Fruit fly (Drosophila melanogaster) whole organism, wandering third instar larva: Measurements from ENCODE around the gene Mgat2.

Source experiments
- Abd-B ChIP-seq: fragments of >200 bp; optimal IDR thresholded peaks from 2 replicates; lab custom pipeline; 2017; ENCODE audit warnings: missing biosample characterization, missing genetic modification characterization
- CG32264 ChIP-seq: fragments of 200-800 bp; sonication (Bioruptor generic); optimal IDR thresholded peaks from 2 replicates; lab custom pipeline; 2016; ENCODE audit warnings: missing biosample characterization, missing genetic modification characterization
- CG9705 ChIP-seq: fragments of 200-800 bp; sonication (Bioruptor generic); optimal IDR thresholded peaks from 2 replicates; lab custom pipeline; 2018; ENCODE audit warnings: missing biosample characterization, mild to moderate bottlenecking, missing genetic modification characterization
- CrebA ChIP-seq: fragments of 200-800 bp; sonication (Bioruptor generic); optimal IDR thresholded peaks from 2 replicates; lab custom pipeline; 2016; ENCODE audit warnings: missing biosample characterization, mild to moderate bottlenecking, missing genetic modification characterization, borderline replicate concordance
- Dfd ChIP-seq: fragments of >200 bp; optimal IDR thresholded peaks from 2 replicates; lab custom pipeline; 2017; ENCODE audit warnings: missing biosample characterization, missing genetic modification characterization
- Dif ChIP-seq: fragments of 200-275, 200-300 bp; sonication (Bioruptor generic); optimal IDR thresholded peaks from 2 replicates; lab custom pipeline; 2018; ENCODE audit warnings: missing biosample characterization, missing genetic modification characterization; ENCODE audit not compliant: partially characterized antibody
- GATAd ChIP-seq: sonication (Bioruptor generic); optimal IDR thresholded peaks from 2 replicates; lab custom pipeline; 2016; ENCODE audit warnings: missing biosample characterization, missing genetic modification characterization
- HLH106 ChIP-seq: fragments of 200-800 bp; optimal IDR thresholded peaks from 3 replicates; lab custom pipeline; 2019; ENCODE audit warnings: missing biosample characterization, mild to moderate bottlenecking, missing genetic modification characterization, moderate library complexity
- Hnf4 ChIP-seq: fragments of 200-800 bp; sonication (Bioruptor generic); optimal IDR thresholded peaks from 2 replicates; lab custom pipeline; 2016; ENCODE audit warnings: missing biosample characterization, mild to moderate bottlenecking, missing genetic modification characterization
- Hr78 ChIP-seq: fragments of >200 bp; optimal IDR thresholded peaks from 2 replicates; lab custom pipeline; 2017; ENCODE audit warnings: missing biosample characterization, missing genetic modification characterization
- Hr83 ChIP-seq: fragments of 200-300 bp; sonication (Bioruptor generic); optimal IDR thresholded peaks from 2 replicates; lab custom pipeline; 2016; ENCODE audit warnings: missing biosample characterization, mild to moderate bottlenecking, missing genetic modification characterization, moderate library complexity; ENCODE audit not compliant: poor library complexity, severe bottlenecking
- Jra ChIP-seq: sonication (Bioruptor generic); optimal IDR thresholded peaks from 2 replicates; lab custom pipeline; 2016; ENCODE audit warnings: missing biosample characterization, missing genetic modification characterization
- Mio ChIP-seq: sonication (Bioruptor generic); optimal IDR thresholded peaks from 2 replicates; lab custom pipeline; 2016; ENCODE audit warnings: missing biosample characterization, missing genetic modification characterization
- Myc ChIP-seq: fragments of >200 bp; optimal IDR thresholded peaks from 2 replicates; lab custom pipeline; 2017
- N ChIP-seq: fragments of >200 bp; optimal IDR thresholded peaks from 2 replicates; lab custom pipeline; 2018; ENCODE audit warnings: missing biosample characterization, missing external identifiers, missing genetic modification characterization
- OdsH ChIP-seq: fragments of 200-800 bp; sonication (Bioruptor generic); optimal IDR thresholded peaks from 2 replicates; lab custom pipeline; 2016; ENCODE audit warnings: missing biosample characterization, mild to moderate bottlenecking, missing genetic modification characterization
- Rel ChIP-seq, 2 experiments: fragments of 200-800 bp; sonication (Bioruptor generic) in 1 of 2; optimal IDR thresholded peaks; 2 replicates in 1 of 2; 3 replicates in 1 of 2; lab custom pipeline; 2016 to 2019; ENCODE audit warnings: mild to moderate bottlenecking in 2 of 2, missing biosample characterization in 2 of 2, missing genetic modification characterization in 2 of 2, moderate library complexity in 1 of 2
- Sp1 ChIP-seq: fragments of 200-800 bp; sonication (Bioruptor generic); optimal IDR thresholded peaks from 3 replicates; lab custom pipeline; 2019; ENCODE audit warnings: missing biosample characterization, mild to moderate bottlenecking, missing genetic modification characterization, moderate library complexity
- Vsx2 ChIP-seq: fragments of 200-300, 225-300 bp; sonication (Bioruptor generic); optimal IDR thresholded peaks from 2 replicates; lab custom pipeline; 2018; ENCODE audit warnings: missing biosample characterization, missing genetic modification characterization; ENCODE audit not compliant: partially characterized antibody
- br ChIP-seq: fragments of 200-800 bp; sonication (Bioruptor generic); optimal IDR thresholded peaks from 2 replicates; lab custom pipeline; 2016; ENCODE audit warnings: missing biosample characterization, missing genetic modification characterization
- brk ChIP-seq: fragments of 200-800 bp; sonication (Bioruptor generic); optimal IDR thresholded peaks from 2 replicates; lab custom pipeline; 2016; ENCODE audit warnings: missing biosample characterization, mild to moderate bottlenecking, missing genetic modification characterization
- dl ChIP-seq, 2 experiments: fragments of 175-275, 200-275 bp in 1 of 2; fragments of 200-275 bp in 1 of 2; sonication (Bioruptor generic); optimal IDR thresholded peaks; lab custom pipeline; 2018; ENCODE audit warnings: mild to moderate bottlenecking in 2 of 2, missing biosample characterization in 2 of 2, missing genetic modification characterization in 2 of 2, moderate library complexity in 2 of 2; ENCODE audit not compliant: partially characterized antibody in 2 of 2, insufficient read depth in 1 of 2
- dmrt93B ChIP-seq: fragments of 200-800 bp; sonication (Bioruptor generic); optimal IDR thresholded peaks from 2 replicates; lab custom pipeline; 2018; ENCODE audit warnings: missing biosample characterization, mild to moderate bottlenecking, missing genetic modification characterization
- dsf ChIP-seq: sonication (Bioruptor generic); optimal IDR thresholded peaks from 2 replicates; lab custom pipeline; 2016; ENCODE audit warnings: missing biosample characterization, missing genetic modification characterization, borderline replicate concordance
- ey ChIP-seq: fragments of 200-800 bp; sonication (Bioruptor generic); optimal IDR thresholded peaks from 2 replicates; lab custom pipeline; 2016; ENCODE audit warnings: missing biosample characterization, missing genetic modification characterization
- foxo ChIP-seq, 2 experiments: fragments of 200-800 bp; sonication (Bioruptor generic); optimal IDR thresholded peaks; 2 replicates in 1 of 2; 3 replicates in 1 of 2; lab custom pipeline; 2016 to 2017; ENCODE audit warnings: missing biosample characterization in 2 of 2, missing genetic modification characterization in 2 of 2
- fru ChIP-seq: fragments of 200-800 bp; sonication (Bioruptor generic); optimal IDR thresholded peaks from 3 replicates; lab custom pipeline; 2016; ENCODE audit warnings: missing biosample characterization, mild to moderate bottlenecking, missing genetic modification characterization
- h ChIP-seq: fragments of 200-800 bp; sonication (Bioruptor generic); optimal IDR thresholded peaks from 3 replicates; lab custom pipeline; 2016; ENCODE audit warnings: missing biosample characterization, mild to moderate bottlenecking, missing genetic modification characterization
- jim ChIP-seq: fragments of 175-275, 200-325 bp; sonication (Bioruptor generic); optimal IDR thresholded peaks from 2 replicates; lab custom pipeline; 2016; ENCODE audit warnings: missing biosample characterization, mild to moderate bottlenecking, missing genetic modification characterization
- lola ChIP-seq: fragments of >200 bp; optimal IDR thresholded peaks from 2 replicates; lab custom pipeline; 2017; ENCODE audit warnings: missing biosample characterization, missing genetic modification characterization
- pan ChIP-seq: fragments of >200 bp; optimal IDR thresholded peaks from 2 replicates; lab custom pipeline; 2017
- psq ChIP-seq: fragments of 200-800 bp; sonication (Bioruptor generic); optimal IDR thresholded peaks from 3 replicates; lab custom pipeline; 2017; ENCODE audit warnings: missing biosample characterization, mild to moderate bottlenecking, missing genetic modification characterization, moderate library complexity
- rgr ChIP-seq: fragments of 200-800 bp; sonication (Bioruptor generic); optimal IDR thresholded peaks from 3 replicates; lab custom pipeline; 2016; ENCODE audit warnings: missing biosample characterization, mild to moderate bottlenecking, missing genetic modification characterization
- sage ChIP-seq: fragments of 200-800 bp; sonication (Bioruptor generic); optimal IDR thresholded peaks from 2 replicates; lab custom pipeline; 2016; ENCODE audit warnings: missing biosample characterization, mild to moderate bottlenecking, missing genetic modification characterization
- sv ChIP-seq: fragments of 200-800 bp; sonication (Bioruptor generic); optimal IDR thresholded peaks from 3 replicates; lab custom pipeline; 2016; ENCODE audit warnings: missing biosample characterization, missing genetic modification characterization
- tai ChIP-seq: sonication (Bioruptor generic); optimal IDR thresholded peaks from 2 replicates; lab custom pipeline; 2016; ENCODE audit warnings: missing biosample characterization, missing genetic modification characterization
- usp ChIP-seq: fragments of >200 bp; optimal IDR thresholded peaks from 2 replicates; lab custom pipeline; 2017; ENCODE audit warnings: missing biosample characterization, missing genetic modification characterization
- woc ChIP-seq: sonication (Bioruptor generic); optimal IDR thresholded peaks from 2 replicates; lab custom pipeline; 2016; ENCODE audit warnings: missing biosample characterization, mild to moderate bottlenecking, missing genetic modification characterization

The Mgat2 gene

dm6 chr3R:30023445-30023844, 1.4 kb upstream of the Mgat2 start:
- TF ChIP-seq pan = no peak
- no peak for TF ChIP-seq sv
- no peak for TF ChIP-seq Rel (GFP tag; optimal IDR thresholded peaks at IDR 0.05; lab: Kevin White, UChicago)
- TF ChIP-seq Rel (tag; optimal IDR thresholded peaks at IDR 0.05; lab: Kevin White, UChicago) = no peak
- no peak for TF ChIP-seq Hr78 (GFP tag; lab: Kevin White, UChicago)
- TF ChIP-seq CrebA (GFP tag; lab: Kevin White, UChicago) = no peak
- no peak for TF ChIP-seq dmrt93B
- no peak for TF ChIP-seq sage
- TF ChIP-seq Hr83 = no peak
- no peak for TF ChIP-seq OdsH
- no peak for TF ChIP-seq Abd-B
- no peak for TF ChIP-seq usp
- no peak for TF ChIP-seq HLH106
- no peak for TF ChIP-seq Hnf4 (GFP tag; lab: Kevin White, UChicago)
- no peak for TF ChIP-seq CG32264 (GFP tag; lab: Kevin White, UChicago)
- TF ChIP-seq Vsx2 (GFP tag; lab: Kevin White, UChicago) = no peak
- TF ChIP-seq Jra (GFP tag; lab: Kevin White, UChicago) = no peak
- TF ChIP-seq Myc (lab: Kevin White, UChicago) = no peak
- TF ChIP-seq jim = no peak
- no peak for TF ChIP-seq foxo (GFP tag; optimal IDR thresholded peaks at IDR 0.05; lab: Kevin White, UChicago)
- no peak for TF ChIP-seq br (GFP tag; lab: Kevin White, UChicago)

DNA sequence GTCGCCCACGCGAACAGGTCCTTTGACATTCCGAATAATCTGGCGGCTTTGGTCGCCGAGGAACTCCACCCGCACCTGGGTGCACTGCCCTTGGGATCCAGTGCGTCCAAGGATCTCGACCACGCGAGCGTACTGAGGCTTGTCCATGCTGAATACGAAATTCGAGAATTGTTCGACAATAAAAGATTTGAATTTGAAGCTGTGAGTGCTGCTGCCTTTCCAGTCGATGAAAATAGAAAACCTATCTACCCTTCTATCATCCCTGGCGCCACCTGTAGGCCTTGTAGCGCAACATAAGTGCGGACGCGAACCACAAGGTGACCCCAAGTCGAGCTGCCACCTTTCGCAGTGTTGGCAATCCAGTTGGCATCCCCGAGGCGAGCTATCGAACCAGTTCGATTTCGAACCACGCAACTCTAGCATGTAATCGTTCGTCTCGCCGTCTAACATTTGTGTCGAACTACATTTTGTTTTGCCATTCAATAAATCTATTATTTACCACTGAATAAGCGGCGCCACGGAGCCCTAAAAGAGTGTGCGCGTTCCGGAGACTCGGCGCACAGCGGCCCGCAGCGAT, 519 bp upstream of the Mgat2 start, which contains the start of the genes RpS28a and Axn:
TSS of gene RpS28a (minus strand) at position 197 of the 577 bp plus-strand sequence.
TSS of gene Axn (plus strand) at position 391 of the 577 bp plus-strand sequence.
- TF ChIP-seq Hr78 (GFP tag; lab: Kevin White, UChicago) (peak; percentile 23), Myc (lab: Kevin White, UChicago) (peak; percentile 72), rgr (GFP tag; lab: Kevin White, UChicago) (no peak), dmrt93B (no peak), OdsH (no peak), dl (GFP tag; optimal IDR thresholded peaks at IDR 0.05; lab: Kevin White, UChicago; ENCODE audit: insufficient read depth in 1 of 2, partially characterized antibody in 2 of 2) (no peak), brk (GFP tag; lab: Kevin White, UChicago) (no peak), GATAd (no peak)

DNA sequence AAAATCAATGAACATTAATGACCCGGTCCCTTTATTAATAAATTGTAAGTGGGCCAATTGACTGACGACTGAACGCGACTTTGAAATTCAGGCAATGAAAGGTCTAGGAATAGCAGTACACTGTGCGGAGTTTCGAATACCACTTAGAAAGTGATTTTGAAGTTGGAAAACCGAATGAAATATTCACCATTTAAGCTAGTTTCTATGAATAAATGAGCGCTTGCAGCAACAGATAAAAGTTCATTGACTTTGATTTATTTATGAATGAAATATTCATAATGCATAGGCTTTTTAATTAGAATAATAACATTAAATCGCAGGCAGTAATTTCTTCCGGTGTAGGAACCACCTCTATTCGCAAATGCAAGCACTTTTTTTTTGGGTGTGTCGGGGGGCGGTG, 1.0 kb downstream of the Mgat2 start:
- TF ChIP-seq CG9705 (GFP tag; lab: Kevin White, UChicago) = no peak
- TF ChIP-seq br (GFP tag; lab: Kevin White, UChicago) = no peak
- TF ChIP-seq h (GFP tag; lab: Kevin White, UChicago) = peak; percentile 38
- peak; percentile 14 for TF ChIP-seq psq
- TF ChIP-seq Mio = no peak
- TF ChIP-seq Hr83 = no peak
- TF ChIP-seq Sp1 (GFP tag; lab: Kevin White, UChicago) = peak; percentile 7
- no peak for TF ChIP-seq Dif
- no peak for TF ChIP-seq Myc (lab: Kevin White, UChicago)
- no peak for TF ChIP-seq sv
- TF ChIP-seq HLH106 = no peak
- no peak for TF ChIP-seq woc (GFP tag; lab: Kevin White, UChicago)
- TF ChIP-seq jim = no peak
- no peak for TF ChIP-seq Hnf4 (GFP tag; lab: Kevin White, UChicago)
- TF ChIP-seq CrebA (GFP tag; lab: Kevin White, UChicago) = no peak
- peak in 1 of 2 experiments; percentile 12 for TF ChIP-seq foxo (GFP tag; optimal IDR thresholded peaks at IDR 0.05; lab: Kevin White, UChicago)
- no peak for TF ChIP-seq Rel (GFP tag; optimal IDR thresholded peaks at IDR 0.05; lab: Kevin White, UChicago)
- no peak for TF ChIP-seq Rel (tag; optimal IDR thresholded peaks at IDR 0.05; lab: Kevin White, UChicago)
- TF ChIP-seq Vsx2 (GFP tag; lab: Kevin White, UChicago) = no peak
- TF ChIP-seq sage = no peak
- peak; percentile 22 for TF ChIP-seq fru (GFP tag; lab: Kevin White, UChicago)
- TF ChIP-seq brk (GFP tag; lab: Kevin White, UChicago) = no peak
- TF ChIP-seq GATAd = no peak
- TF ChIP-seq dmrt93B = no peak
- no peak for TF ChIP-seq Dfd (GFP tag; lab: Kevin White, UChicago)
- no peak for TF ChIP-seq N (GFP tag; lab: Kevin White, UChicago)
- TF ChIP-seq OdsH = no peak
- no peak for TF ChIP-seq lola (GFP tag; lab: Kevin White, UChicago)
- TF ChIP-seq CG32264 (GFP tag; lab: Kevin White, UChicago) = no peak
- TF ChIP-seq dsf (GFP tag; lab: Kevin White, UChicago) = no peak
- TF ChIP-seq rgr (GFP tag; lab: Kevin White, UChicago) = peak; percentile 33
- no peak for TF ChIP-seq Hr78 (GFP tag; lab: Kevin White, UChicago)
- TF ChIP-seq pan = no peak
- TF ChIP-seq Abd-B = no peak
- TF ChIP-seq usp = no peak
- TF ChIP-seq dl (GFP tag; optimal IDR thresholded peaks at IDR 0.05; lab: Kevin White, UChicago; ENCODE audit: insufficient read depth in 1 of 2, partially characterized antibody in 2 of 2) = no peak
- TF ChIP-seq Jra (GFP tag; lab: Kevin White, UChicago) = no peak
- TF ChIP-seq tai (GFP tag; lab: Kevin White, UChicago) = no peak
- peak; percentile 20 for TF ChIP-seq ey
